Fruit fly (Drosophila melanogaster) whole organism, embryonic: Measurements from ENCODE around the gene Shmt.

ENCODE experiments used
- Antp ChIP-seq: fragments of 200-800 bp; sonication (Bioruptor generic); optimal IDR thresholded peaks from 3 replicates; lab custom pipeline; 2016; ENCODE audit warnings: missing biosample characterization, missing genetic modification characterization
- CG10321 ChIP-seq: fragments of 200-800 bp; sonication (Bioruptor generic); IDR thresholded peaks from 2 replicates; pipeline ENCODE4 v1.3.6; 2022; ENCODE audit warnings: missing biosample characterization, missing genetic modification characterization
- CG11398 ChIP-seq: fragments of 200-800 bp; sonication (Bioruptor generic); optimal IDR thresholded peaks from 2 replicates; lab custom pipeline; 2016; ENCODE audit warnings: missing biosample characterization, missing genetic modification characterization
- CG12071 ChIP-seq: fragments of 200-800 bp; sonication (Bioruptor generic); optimal IDR thresholded peaks from 3 replicates; lab custom pipeline; 2018; ENCODE audit warnings: missing biosample characterization, mild to moderate bottlenecking, missing genetic modification characterization
- CG12299 ChIP-seq: fragments of 200-800 bp; sonication (Bioruptor generic); optimal IDR thresholded peaks from 2 replicates; lab custom pipeline; 2018; ENCODE audit warnings: missing biosample characterization, mild to moderate bottlenecking, missing genetic modification characterization
- CG1233 ChIP-seq: fragments of 200-800 bp; sonication (Bioruptor generic); optimal IDR thresholded peaks from 4 replicates; lab custom pipeline; 2018; ENCODE audit warnings: missing biosample characterization, mild to moderate bottlenecking, missing genetic modification characterization
- CG13775 ChIP-seq: fragments of 200-800 bp; sonication (Bioruptor generic); optimal IDR thresholded peaks from 3 replicates; lab custom pipeline; 2017; ENCODE audit warnings: missing biosample characterization, mild to moderate bottlenecking, missing genetic modification characterization
- CG15073 ChIP-seq: fragments of 200-800 bp; sonication (Bioruptor generic); optimal IDR thresholded peaks from 2 replicates; lab custom pipeline; 2016; ENCODE audit warnings: missing biosample characterization, missing genetic modification characterization
- CG1603 ChIP-seq: fragments of 200-800 bp; sonication (Bioruptor generic); optimal IDR thresholded peaks from 2 replicates; lab custom pipeline; 2019; ENCODE audit warnings: missing biosample characterization, mild to moderate bottlenecking, missing genetic modification characterization, moderate library complexity
- CG32532 ChIP-seq: fragments of 200-800 bp; sonication (Bioruptor generic); IDR thresholded peaks from 2 replicates; pipeline ENCODE4 v1.3.6; 2022; ENCODE audit warnings: missing biosample characterization, missing genetic modification characterization
- CG33557 ChIP-seq: fragments of 200-800 bp; sonication (Bioruptor generic); optimal IDR thresholded peaks from 2 replicates; lab custom pipeline; 2019; ENCODE audit warnings: missing biosample characterization, mild to moderate bottlenecking, missing genetic modification characterization, moderate library complexity
- CG5245 ChIP-seq: fragments of 200-800 bp; sonication (Bioruptor generic); optimal IDR thresholded peaks from 3 replicates; lab custom pipeline; 2016; ENCODE audit warnings: missing biosample characterization, missing genetic modification characterization
- CG6254 ChIP-seq: fragments of 200-800 bp; sonication (Bioruptor generic); optimal IDR thresholded peaks from 3 replicates; lab custom pipeline; 2017; ENCODE audit warnings: mild to moderate bottlenecking, missing biosample characterization, missing genetic modification reagents, missing genetic modification characterization
- CG6272 ChIP-seq: fragments of 200-800 bp; sonication (Bioruptor generic); IDR thresholded peaks from 2 replicates; pipeline ENCODE4 v1.3.6; 2022; ENCODE audit warnings: missing biosample characterization, missing genetic modification characterization
- CG6854 ChIP-seq: fragments of 200-800 bp; sonication (Bioruptor generic); optimal IDR thresholded peaks from 3 replicates; lab custom pipeline; 2017; ENCODE audit warnings: missing biosample characterization, mild to moderate bottlenecking, missing genetic modification characterization
- CG7786 ChIP-seq: fragments of 200-800 bp; sonication (Bioruptor generic); optimal IDR thresholded peaks from 2 replicates; lab custom pipeline; 2016; ENCODE audit warnings: missing biosample characterization, missing genetic modification characterization
- CG8765 ChIP-seq: fragments of 200-800 bp; sonication (Bioruptor generic); IDR thresholded peaks from 2 replicates; pipeline ENCODE4 v1.3.6; 2022; ENCODE audit warnings: missing biosample characterization, missing genetic modification characterization
- CG9932 ChIP-seq: fragments of 200-800 bp; sonication (Bioruptor generic); IDR thresholded peaks from 2 replicates; pipeline ENCODE4 v1.3.6; 2022; ENCODE audit warnings: missing biosample characterization, missing genetic modification characterization
- CoRest ChIP-seq: fragments of 200-800 bp; sonication (Bioruptor generic); optimal IDR thresholded peaks from 3 replicates; lab custom pipeline; 2018; ENCODE audit warnings: missing biosample characterization, mild to moderate bottlenecking, missing genetic modification characterization, moderate library complexity
- D ChIP-seq, 2 experiments: fragments of 200-800 bp in 1 of 2; fragments of >200 bp in 1 of 2; sonication (Bioruptor generic) in 1 of 2; optimal IDR thresholded peaks; 2 replicates in 1 of 2; 3 replicates in 1 of 2; lab custom pipeline; 2017; ENCODE audit warnings: mild to moderate bottlenecking in 1 of 2, missing biosample characterization in 1 of 2, missing genetic modification characterization in 1 of 2, missing genetic modification reagents in 1 of 2
- Doc3 ChIP-seq: fragments of 200-800 bp; sonication (Bioruptor generic); IDR thresholded peaks from 3 replicates; pipeline ENCODE4 v1.3.6; 2022; ENCODE audit warnings: missing biosample characterization, missing genetic modification characterization; ENCODE audit not compliant: partially characterized antibody
- Elba2 ChIP-seq: fragments of 200-800 bp; sonication (Bioruptor generic); optimal IDR thresholded peaks from 3 replicates; lab custom pipeline; 2016; ENCODE audit warnings: missing biosample characterization, missing genetic modification characterization
- H15 ChIP-seq: fragments of 200-800 bp; sonication (Bioruptor generic); IDR thresholded peaks from 3 replicates; pipeline ENCODE4 v1.3.6; 2022; ENCODE audit warnings: missing biosample characterization, missing genetic modification characterization
- Hmr ChIP-seq: fragments of 200-800 bp; sonication (Bioruptor generic); optimal IDR thresholded peaks from 3 replicates; lab custom pipeline; 2017; ENCODE audit warnings: mild to moderate bottlenecking, missing biosample characterization, missing genetic modification reagents, missing genetic modification characterization
- Mad ChIP-seq: fragments of 200-800 bp; sonication (Bioruptor generic); optimal IDR thresholded peaks from 2 replicates; lab custom pipeline; 2016; ENCODE audit warnings: missing biosample characterization, missing genetic modification characterization
- Med ChIP-seq: fragments of 200-800 bp; sonication (Bioruptor generic); peaks from one replicate; lab custom pipeline; 2016; ENCODE audit warnings: missing biosample characterization, missing genetic modification characterization, mild to moderate bottlenecking, inconsistent platforms, moderate library complexity
- Myb ChIP-seq: fragments of 200-800 bp; sonication (Bioruptor generic); optimal IDR thresholded peaks from 2 replicates; lab custom pipeline; 2016; ENCODE audit warnings: missing biosample characterization, missing genetic modification characterization
- NC2α ChIP-seq: fragments of 200-800 bp; sonication (Bioruptor generic); optimal IDR thresholded peaks from 2 replicates; lab custom pipeline; 2016; ENCODE audit warnings: missing biosample characterization, missing genetic modification characterization
- Nf-YB ChIP-seq: fragments of 200-800 bp; sonication (Bioruptor generic); optimal IDR thresholded peaks from 3 replicates; lab custom pipeline; 2019; ENCODE audit warnings: missing biosample characterization, mild to moderate bottlenecking, missing genetic modification characterization, moderate library complexity
- Opbp ChIP-seq: fragments of 200-800 bp; sonication (Bioruptor generic); IDR thresholded peaks from 3 replicates; pipeline ENCODE4 v1.3.6; 2022; ENCODE audit warnings: missing biosample characterization, missing genetic modification characterization; ENCODE audit not compliant: partially characterized antibody
- Ravus ChIP-seq: fragments of 200-800 bp; sonication (Bioruptor generic); IDR thresholded peaks from 2 replicates; pipeline ENCODE4 v1.3.6; 2022; ENCODE audit warnings: missing biosample characterization, missing genetic modification characterization
- Rfx ChIP-seq: fragments of 200-800 bp; sonication (Bioruptor generic); IDR thresholded peaks from 2 replicates; pipeline ENCODE4 v1.3.6; 2022; ENCODE audit warnings: missing biosample characterization, missing genetic modification characterization
- Six4 ChIP-seq: fragments of 200-800 bp; sonication (Bioruptor generic); optimal IDR thresholded peaks from 2 replicates; lab custom pipeline; 2016; ENCODE audit warnings: missing biosample characterization, missing genetic modification characterization
- Taf1 ChIP-seq: fragments of 200-800 bp; sonication (Bioruptor generic); IDR thresholded peaks from 2 replicates; pipeline ENCODE4 v1.3.6; 2022; ENCODE audit warnings: missing biosample characterization, missing genetic modification characterization
- bcd ChIP-seq: fragments of 200-800 bp; sonication (Bioruptor generic); optimal IDR thresholded peaks from 2 replicates; lab custom pipeline; 2017; ENCODE audit warnings: missing biosample characterization, mild to moderate bottlenecking, missing genetic modification characterization
- dan ChIP-seq: fragments of 200-800 bp; sonication (Bioruptor generic); IDR thresholded peaks from 2 replicates; pipeline ENCODE4 v1.3.6; 2022; ENCODE audit warnings: missing biosample characterization, missing genetic modification characterization
- fu2 ChIP-seq: fragments of 200-800 bp; sonication (Bioruptor generic); optimal IDR thresholded peaks from 2 replicates; lab custom pipeline; 2016; ENCODE audit warnings: missing biosample characterization, missing genetic modification characterization
- gcm ChIP-seq: fragments of 200-800 bp; sonication (Bioruptor generic); optimal IDR thresholded peaks from 2 replicates; lab custom pipeline; 2019; ENCODE audit warnings: missing biosample characterization, mild to moderate bottlenecking, missing genetic modification characterization, moderate library complexity
- jing ChIP-seq: fragments of 200-800 bp; sonication (Bioruptor generic); optimal IDR thresholded peaks from 2 replicates; lab custom pipeline; 2018; ENCODE audit warnings: missing biosample characterization, mild to moderate bottlenecking, missing genetic modification characterization
- kni ChIP-seq: fragments of 200-800 bp; sonication (Bioruptor generic); optimal IDR thresholded peaks from 3 replicates; lab custom pipeline; 2017; ENCODE audit warnings: mild to moderate bottlenecking, missing biosample characterization, missing genetic modification reagents, missing genetic modification characterization
- nom ChIP-seq: fragments of 200-800 bp; sonication (Bioruptor generic); optimal IDR thresholded peaks from 2 replicates; lab custom pipeline; 2017; ENCODE audit warnings: missing biosample characterization, missing genetic modification characterization, mild to moderate bottlenecking, moderate library complexity, missing genetic modification reagents
- p53 ChIP-seq: fragments of 200-800 bp; sonication (Bioruptor generic); optimal IDR thresholded peaks from 2 replicates; lab custom pipeline; 2016; ENCODE audit warnings: missing biosample characterization, missing genetic modification characterization
- pb ChIP-seq: fragments of 200-800 bp; sonication (Bioruptor generic); optimal IDR thresholded peaks from 3 replicates; lab custom pipeline; 2016; ENCODE audit warnings: missing biosample characterization, missing genetic modification characterization
- peb ChIP-seq: fragments of 200-800 bp; sonication (Bioruptor generic); IDR thresholded peaks from 2 replicates; pipeline ENCODE4 v1.3.6; 2022; ENCODE audit warnings: missing biosample characterization, missing genetic modification characterization
- pho ChIP-seq: fragments of 200-800 bp; sonication (Bioruptor generic); optimal IDR thresholded peaks from 2 replicates; lab custom pipeline; 2016; ENCODE audit warnings: missing biosample characterization, missing genetic modification characterization
- sima ChIP-seq: fragments of 200-800 bp; sonication (Bioruptor generic); optimal IDR thresholded peaks from 2 replicates; lab custom pipeline; 2016; ENCODE audit warnings: missing biosample characterization, missing genetic modification characterization
- tgo ChIP-seq: fragments of 200-800 bp; sonication (Bioruptor generic); IDR thresholded peaks from 3 replicates; pipeline ENCODE4 v1.3.6; 2022; ENCODE audit warnings: missing biosample characterization, missing genetic modification characterization
- tll ChIP-seq, 2 experiments: fragments of 200-800 bp in 1 of 2; fragments of >200 bp in 1 of 2; sonication (Bioruptor generic) in 1 of 2; optimal IDR thresholded peaks; 2 replicates each; lab custom pipeline; 2017 to 2019; ENCODE audit warnings: missing biosample characterization in 2 of 2, missing genetic modification characterization in 2 of 2, mild to moderate bottlenecking in 1 of 2, moderate library complexity in 1 of 2
- vfl ChIP-seq: fragments of 200-800 bp; sonication (Bioruptor generic); optimal IDR thresholded peaks from 2 replicates; lab custom pipeline; 2016; ENCODE audit warnings: missing biosample characterization, missing genetic modification characterization

Gene Shmt

dm6 chrX:5896809-5897700 is 19.5 kb downstream of the Shmt start (continued):
- TF ChIP-seq sima (no peak), CG32532 (GFP tag; lab: Robert Waterston, UW) (peak; percentile 13; the same call in 1 of the 2 replicates), dan (GFP tag; lab: Robert Waterston, UW) (no peak), CoRest (tag; lab: Kevin White, UChicago) (peak; percentile 7), Myb (no peak), Antp (GFP tag; lab: Kevin White, UChicago) (no peak), Rfx (GFP tag; lab: Robert Waterston, UW) (peak; percentile 31; the same call in 1 of the 2 replicates), Mad (GFP tag; lab: Kevin White, UChicago) (no peak), CG11398 (GFP tag; lab: Kevin White, UChicago) (no peak), jing (GFP tag; lab: Kevin White, UChicago) (no peak), pb (GFP tag; lab: Kevin White, UChicago) (no peak), pho (GFP tag; lab: Kevin White, UChicago) (no peak), CG5245 (GFP tag; lab: Kevin White, UChicago) (no peak), CG12299 (tag; lab: Kevin White, UChicago) (no peak), Taf1 (GFP tag; lab: Robert Waterston, UW) (no peak), CG8765 (no peak), bcd (GFP tag; lab: Kevin White, UChicago) (peak; percentile 16), CG9932 (no peak; the same call in 1 of the 2 replicates), gcm (GFP tag; lab: Kevin White, UChicago) (no peak), tll (GFP tag; optimal IDR thresholded peaks at IDR 0.05; lab: Kevin White, UChicago) (no peak), Doc3 (GFP tag; lab: Robert Waterston, UW) (no peak), Nf-YB (GFP tag; lab: Kevin White, UChicago) (no peak), CG12071 (GFP tag; lab: Kevin White, UChicago) (no peak), H15 (GFP tag; lab: Robert Waterston, UW) (no peak), Elba2 (GFP tag; lab: Kevin White, UChicago) (no peak), CG6272 (GFP tag; lab: Robert Waterston, UW) (no peak), Opbp (no peak), peb (no peak), vfl (GFP tag; lab: Kevin White, UChicago) (no peak), CG10321 (peak; percentile 35; the same call in 1 of the 2 replicates), Six4 (GFP tag; lab: Kevin White, UChicago) (no peak), p53 (GFP tag; lab: Kevin White, UChicago) (peak; percentile 67), Hmr (peak; percentile 15), tgo (GFP tag; lab: Robert Waterston, UW) (peak; percentile 20; the same call in 1 of the 3 replicates), CG1233 (GFP tag; lab: Kevin White, UChicago) (no peak), kni (GFP tag; lab: Kevin White, UChicago) (no peak), CG33557 (GFP tag; lab: Kevin White, UChicago) (no peak), nom (no peak), Ravus (GFP tag; lab: Robert Waterston, UW) (no peak), NC2α (GFP tag; lab: Kevin White, UChicago) (no peak), CG15073 (no peak), fu2 (no peak), CG7786 (GFP tag; lab: Kevin White, UChicago) (no peak), CG6254 (GFP tag; lab: Kevin White, UChicago) (no peak), CG1603 (tag; lab: Kevin White, UChicago) (peak; percentile 64), CG6854 (GFP tag; lab: Kevin White, UChicago) (no peak), CG13775 (GFP tag; lab: Kevin White, UChicago) (no peak), Med (GFP tag; lab: Kevin White, UChicago) (peak; percentile 85), D (optimal IDR thresholded peaks at IDR 0.05; lab: Kevin White, UChicago) (no peak), D (GFP tag; optimal IDR thresholded peaks at IDR 0.05; lab: Kevin White, UChicago) (peak; percentile 13)
